Fruit fly (Drosophila melanogaster) whole organism, embryonic: ENCODE data around the gene Rnb.
A peak's percentile ranks its signal among the peaks of the same experiment; 100 is the strongest.

Experiments
- Antp ChIP-seq: fragments of 200-800 bp; sonication (Bioruptor generic); optimal IDR thresholded peaks from 3 replicates; lab custom pipeline; 2016; ENCODE audit warnings: missing biosample characterization, missing genetic modification characterization
- Bgb ChIP-seq: fragments of 200-800 bp; sonication (Bioruptor generic); IDR thresholded peaks from 2 replicates; pipeline ENCODE4 v1.3.6; 2022; ENCODE audit warnings: missing biosample characterization, missing genetic modification characterization; ENCODE audit not compliant: partially characterized antibody
- CG11085 ChIP-seq: fragments of 200-800 bp; sonication (Bioruptor generic); IDR thresholded peaks from 2 replicates; pipeline ENCODE4 v1.3.6; 2022; ENCODE audit warnings: missing biosample characterization, missing genetic modification characterization
- CG12104 ChIP-seq: fragments of 200-800 bp; sonication (Bioruptor generic); optimal IDR thresholded peaks from 3 replicates; lab custom pipeline; 2016; ENCODE audit warnings: missing biosample characterization, missing genetic modification characterization
- CG12942 ChIP-seq: fragments of 200-800 bp; sonication (Bioruptor generic); optimal IDR thresholded peaks from 3 replicates; lab custom pipeline; 2016; ENCODE audit warnings: missing biosample characterization, missing genetic modification characterization
- CG13894 ChIP-seq: fragments of 200-800 bp; sonication (Bioruptor generic); optimal IDR thresholded peaks from 3 replicates; lab custom pipeline; 2018; ENCODE audit warnings: missing biosample characterization, mild to moderate bottlenecking, missing genetic modification characterization, moderate library complexity
- CG17186 ChIP-seq: fragments of 200-800 bp; sonication (Bioruptor generic); optimal IDR thresholded peaks from 3 replicates; lab custom pipeline; 2017; ENCODE audit warnings: missing biosample characterization, missing genetic modification reagents, missing genetic modification characterization
- CG2199 ChIP-seq: fragments of 200-800 bp; sonication (Bioruptor generic); IDR thresholded peaks from 3 replicates; pipeline ENCODE4 v1.3.6; 2022; ENCODE audit warnings: missing biosample characterization, missing genetic modification characterization
- CG3065 ChIP-seq: fragments of 200-800 bp; sonication (Bioruptor generic); optimal IDR thresholded peaks from 2 replicates; lab custom pipeline; 2016; ENCODE audit warnings: missing biosample characterization, missing genetic modification characterization
- CG31365 ChIP-seq: fragments of 200-800 bp; sonication (Bioruptor generic); optimal IDR thresholded peaks from 2 replicates; lab custom pipeline; 2018; ENCODE audit warnings: missing biosample characterization, mild to moderate bottlenecking, missing genetic modification characterization
- CG34422 ChIP-seq: fragments of 200-800 bp; sonication (Bioruptor generic); IDR thresholded peaks from 3 replicates; pipeline ENCODE4 v1.3.6; 2022; ENCODE audit warnings: missing biosample characterization, missing genetic modification characterization
- CG42726 ChIP-seq: fragments of 200-800 bp; sonication (Bioruptor generic); IDR thresholded peaks from 2 replicates; pipeline ENCODE4 v1.3.6; 2022; ENCODE audit warnings: missing biosample characterization, missing genetic modification characterization; ENCODE audit not compliant: partially characterized antibody
- CG4617 ChIP-seq: fragments of 200-800 bp; sonication (Bioruptor generic); optimal IDR thresholded peaks from 3 replicates; lab custom pipeline; 2016; ENCODE audit warnings: missing biosample characterization, missing genetic modification characterization, borderline replicate concordance
- CG5953 ChIP-seq: fragments of 200-800 bp; sonication (Bioruptor generic); IDR thresholded peaks from 2 replicates; pipeline ENCODE4 v1.3.6; 2022; ENCODE audit warnings: missing biosample characterization, missing genetic modification characterization
- CG7372 ChIP-seq: fragments of 200-800 bp; sonication (Bioruptor generic); IDR thresholded peaks from 2 replicates; pipeline ENCODE4 v1.3.6; 2022; ENCODE audit warnings: missing biosample characterization, missing genetic modification characterization
- CG9215 ChIP-seq: fragments of 200-800 bp; sonication (Bioruptor generic); IDR thresholded peaks from 2 replicates; pipeline ENCODE4 v1.3.6; 2022; ENCODE audit warnings: missing biosample characterization, missing genetic modification characterization
- Dad ChIP-seq: fragments of 200-800 bp; sonication (Bioruptor generic); optimal IDR thresholded peaks from 3 replicates; lab custom pipeline; 2016; ENCODE audit warnings: missing biosample characterization, missing genetic modification characterization
- Doc3 ChIP-seq: fragments of 200-800 bp; sonication (Bioruptor generic); IDR thresholded peaks from 3 replicates; pipeline ENCODE4 v1.3.6; 2022; ENCODE audit warnings: missing biosample characterization, missing genetic modification characterization; ENCODE audit not compliant: partially characterized antibody
- E2f1 ChIP-seq: fragments of 200-800 bp; sonication (Bioruptor generic); IDR thresholded peaks from 2 replicates; pipeline ENCODE4 v1.3.6; 2022; ENCODE audit warnings: missing biosample characterization, missing genetic modification characterization
- ERR ChIP-seq: fragments of 200-800 bp; sonication (Bioruptor generic); optimal IDR thresholded peaks from 2 replicates; lab custom pipeline; 2016; ENCODE audit warnings: missing biosample characterization, missing genetic modification characterization
- HLH4C ChIP-seq: fragments of 200-800 bp; sonication (Bioruptor generic); IDR thresholded peaks from 3 replicates; pipeline ENCODE4 v1.3.6; 2022; ENCODE audit warnings: missing biosample characterization, missing genetic modification characterization; ENCODE audit not compliant: partially characterized antibody
- Hr78 ChIP-seq, 2 experiments: fragments of 200-800 bp in 1 of 2; fragments of >200 bp in 1 of 2; sonication (Bioruptor generic) in 1 of 2; optimal IDR thresholded peaks; 2 replicates each; lab custom pipeline; 2017 to 2019; ENCODE audit warnings: missing biosample characterization in 2 of 2, missing genetic modification characterization in 2 of 2, mild to moderate bottlenecking in 1 of 2, moderate library complexity in 1 of 2
- Myb ChIP-seq: fragments of 200-800 bp; sonication (Bioruptor generic); optimal IDR thresholded peaks from 2 replicates; lab custom pipeline; 2016; ENCODE audit warnings: missing biosample characterization, missing genetic modification characterization
- Ravus ChIP-seq: fragments of 200-800 bp; sonication (Bioruptor generic); IDR thresholded peaks from 2 replicates; pipeline ENCODE4 v1.3.6; 2022; ENCODE audit warnings: missing biosample characterization, missing genetic modification characterization
- Sox102F ChIP-seq: fragments of 200-800 bp; sonication (Bioruptor generic); optimal IDR thresholded peaks from 2 replicates; lab custom pipeline; 2018; ENCODE audit warnings: missing biosample characterization, mild to moderate bottlenecking, missing genetic modification characterization, moderate library complexity
- Trl ChIP-seq, 3 experiments: fragments of >200 bp in 2 of 3; fragments of 200-800 bp in 1 of 3; sonication (Bioruptor generic) in 1 of 3; optimal IDR thresholded peaks; 2 replicates in 1 of 3; 3 replicates in 2 of 3; lab custom pipeline; 2016 to 2017; ENCODE audit warnings: missing biosample characterization in 1 of 3, missing genetic modification characterization in 1 of 3
- al ChIP-seq: fragments of 200-800 bp; sonication (Bioruptor generic); IDR thresholded peaks from 2 replicates; pipeline ENCODE4 v1.3.6; 2022; ENCODE audit warnings: missing biosample characterization, missing genetic modification characterization
- ara ChIP-seq: fragments of 200-800 bp; sonication (Bioruptor generic); IDR thresholded peaks from 2 replicates; pipeline ENCODE4 v1.3.6; 2022; ENCODE audit warnings: missing biosample characterization, missing genetic modification characterization
- bigmax ChIP-seq: fragments of 200-800 bp; sonication (Bioruptor generic); optimal IDR thresholded peaks from 2 replicates; lab custom pipeline; 2018; ENCODE audit warnings: missing biosample characterization, mild to moderate bottlenecking, missing genetic modification characterization
- btn ChIP-seq: fragments of 200-800 bp; sonication (Bioruptor generic); optimal IDR thresholded peaks from 2 replicates; lab custom pipeline; 2016; ENCODE audit warnings: missing biosample characterization, missing genetic modification characterization
- dysf ChIP-seq: fragments of 200-800 bp; sonication (Bioruptor generic); IDR thresholded peaks from 3 replicates; pipeline ENCODE4 v1.3.6; 2022; ENCODE audit warnings: missing biosample characterization, missing genetic modification characterization
- ems ChIP-seq: fragments of 200-800 bp; sonication (Bioruptor generic); optimal IDR thresholded peaks from 3 replicates; lab custom pipeline; 2016; ENCODE audit warnings: missing biosample characterization, missing genetic modification characterization
- eve ChIP-seq, 2 experiments: fragments of >200 bp; optimal IDR thresholded peaks; 2 replicates each; lab custom pipeline; 2017; ENCODE audit warnings: missing biosample characterization in 2 of 2, missing genetic modification characterization in 2 of 2
- fu2 ChIP-seq: fragments of 200-800 bp; sonication (Bioruptor generic); optimal IDR thresholded peaks from 2 replicates; lab custom pipeline; 2016; ENCODE audit warnings: missing biosample characterization, missing genetic modification characterization
- gcm2 ChIP-seq: fragments of 200-800 bp; sonication (Bioruptor generic); optimal IDR thresholded peaks from 2 replicates; lab custom pipeline; 2016; ENCODE audit warnings: missing biosample characterization, missing genetic modification characterization
- hbn ChIP-seq: fragments of 200-800 bp; sonication (Bioruptor generic); IDR thresholded peaks from 2 replicates; pipeline ENCODE4 v1.3.6; 2022; ENCODE audit warnings: missing biosample characterization, missing genetic modification characterization; ENCODE audit not compliant: partially characterized antibody
- inv ChIP-seq: fragments of 200-800 bp; sonication (Bioruptor generic); IDR thresholded peaks from 2 replicates; pipeline ENCODE4 v1.3.6; 2022; ENCODE audit warnings: missing biosample characterization, missing genetic modification characterization; ENCODE audit not compliant: partially characterized antibody
- kay ChIP-seq: fragments of 200-800 bp; sonication (Bioruptor generic); optimal IDR thresholded peaks from 2 replicates; lab custom pipeline; 2016; ENCODE audit warnings: missing biosample characterization, missing genetic modification characterization
- kni ChIP-seq: fragments of 200-800 bp; sonication (Bioruptor generic); optimal IDR thresholded peaks from 3 replicates; lab custom pipeline; 2017; ENCODE audit warnings: mild to moderate bottlenecking, missing biosample characterization, missing genetic modification reagents, missing genetic modification characterization
- maf-S ChIP-seq: fragments of 200-800 bp; sonication (Bioruptor generic); optimal IDR thresholded peaks from 2 replicates; lab custom pipeline; 2016; ENCODE audit warnings: missing biosample characterization, missing genetic modification characterization
- mam ChIP-seq: fragments of 200-800 bp; sonication (Bioruptor generic); optimal IDR thresholded peaks from 3 replicates; lab custom pipeline; 2016; ENCODE audit warnings: missing biosample characterization, missing genetic modification characterization
- pfk ChIP-seq: fragments of 200-800 bp; sonication (Bioruptor generic); optimal IDR thresholded peaks from 2 replicates; lab custom pipeline; 2018; ENCODE audit warnings: missing biosample characterization, mild to moderate bottlenecking, missing genetic modification characterization, moderate library complexity
- psq ChIP-seq: fragments of 200-800 bp; sonication (Bioruptor generic); optimal IDR thresholded peaks from 2 replicates; lab custom pipeline; 2017; ENCODE audit warnings: missing biosample characterization, missing genetic modification characterization
- schlank ChIP-seq: fragments of 200-800 bp; sonication (Bioruptor generic); optimal IDR thresholded peaks from 2 replicates; lab custom pipeline; 2018; ENCODE audit warnings: missing biosample characterization, mild to moderate bottlenecking, missing genetic modification characterization
- stwl ChIP-seq: fragments of 200-800 bp; sonication (Bioruptor generic); optimal IDR thresholded peaks from 3 replicates; lab custom pipeline; 2018; ENCODE audit warnings: missing biosample characterization, mild to moderate bottlenecking, missing genetic modification characterization, moderate library complexity
- sug ChIP-seq: fragments of 200-800 bp; optimal IDR thresholded peaks from 2 replicates; lab custom pipeline; 2019; ENCODE audit warnings: missing biosample characterization, mild to moderate bottlenecking, missing genetic modification characterization, moderate library complexity
- twi ChIP-seq: fragments of 200-800 bp; optimal IDR thresholded peaks from 2 replicates; lab custom pipeline; 2019; ENCODE audit warnings: missing biosample characterization, mild to moderate bottlenecking, missing genetic modification characterization, moderate library complexity
- wdn ChIP-seq: fragments of 200-800 bp; sonication (Bioruptor generic); IDR thresholded peaks from 2 replicates; pipeline ENCODE4 v1.3.6; 2022; ENCODE audit warnings: missing biosample characterization, missing genetic modification characterization
- wor ChIP-seq: fragments of 200-800 bp; sonication (Bioruptor generic); IDR thresholded peaks from 2 replicates; pipeline ENCODE4 v1.3.6; 2022; ENCODE audit warnings: missing biosample characterization, missing genetic modification characterization

The Rnb gene

dm6 chr3R:29806682-29807393 is 7.7 kb upstream of the Rnb start, which contains the start of the genes ca and ncd (continued):
- TF ChIP-seq HLH4C (GFP tag; lab: Robert Waterston, UW) (peak; percentile 30; the same call in 2 of the 3 replicates), CG3065 (no peak), CG42726 (peak; percentile 57; the same call in 1 of the 2 replicates), fu2 (GFP tag; lab: Kevin White, UChicago) (peak; percentile 28), CG34422 (no peak), CG12942 (GFP tag; lab: Kevin White, UChicago) (no peak), kni (no peak), dysf (no peak), Myb (peak; percentile 93), hbn (GFP tag; lab: Robert Waterston, UW) (peak; percentile 44; the same call in 1 of the 2 replicates), CG9215 (peak; percentile 80), CG12104 (no peak), mam (peak; percentile 14), al (GFP tag; lab: Robert Waterston, UW) (no peak), ara (GFP tag; lab: Robert Waterston, UW) (no peak), Ravus (GFP tag; lab: Robert Waterston, UW) (no peak), stwl (no peak), CG2199 (GFP tag; lab: Robert Waterston, UW) (no peak), btn (GFP tag; lab: Kevin White, UChicago) (no peak), ERR (GFP tag; lab: Kevin White, UChicago) (no peak), CG4617 (GFP tag; lab: Kevin White, UChicago) (peak; percentile 95), Dad (GFP tag; lab: Kevin White, UChicago) (peak; percentile 6), CG17186 (peak; percentile 6), Hr78 (GFP tag; optimal IDR thresholded peaks at IDR 0.05; lab: Kevin White, UChicago) (no peak), pfk (no peak), maf-S (no peak), bigmax (GFP tag; lab: Kevin White, UChicago) (no peak), CG11085 (GFP tag; lab: Robert Waterston, UW) (no peak), E2f1 (GFP tag; lab: Robert Waterston, UW) (peak; percentile 8; the same call in 1 of the 2 replicates), Sox102F (GFP tag; lab: Kevin White, UChicago) (no peak), Doc3 (0 out of 3 replicates have a peak, but pooled peaks have one; percentile 42), kay (GFP tag; lab: Kevin White, UChicago) (no peak), CG13894 (no peak), Trl (optimal IDR thresholded peaks at IDR 0.05; lab: Kevin White, UChicago) (no peak), Trl (GFP tag; optimal IDR thresholded peaks at IDR 0.05; lab: Kevin White, UChicago) (no peak), eve (GFP tag; optimal IDR thresholded peaks at IDR 0.05; lab: Kevin White, UChicago) (no peak), schlank (tag; lab: Kevin White, UChicago) (no peak), ems (GFP tag; lab: Kevin White, UChicago) (no peak), wdn (GFP tag; lab: Robert Waterston, UW) (no peak), Antp (GFP tag; lab: Kevin White, UChicago) (no peak), twi (tag; lab: Kevin White, UChicago) (no peak), inv (GFP tag; lab: Robert Waterston, UW) (peak; percentile 70), gcm2 (GFP tag; lab: Kevin White, UChicago) (no peak), CG5953 (GFP tag; lab: Robert Waterston, UW) (no peak), Bgb (peak; percentile 77), wor (GFP tag; lab: Robert Waterston, UW) (no peak), psq (GFP tag; lab: Kevin White, UChicago) (no peak), CG31365 (tag; lab: Kevin White, UChicago) (no peak), CG7372 (GFP tag; lab: Robert Waterston, UW) (no peak), sug (tag; lab: Kevin White, UChicago) (no peak)
